Fruit fly (Drosophila melanogaster): ENCODE measurements around the gene CG33282.

CG33282 gene

DNA sequence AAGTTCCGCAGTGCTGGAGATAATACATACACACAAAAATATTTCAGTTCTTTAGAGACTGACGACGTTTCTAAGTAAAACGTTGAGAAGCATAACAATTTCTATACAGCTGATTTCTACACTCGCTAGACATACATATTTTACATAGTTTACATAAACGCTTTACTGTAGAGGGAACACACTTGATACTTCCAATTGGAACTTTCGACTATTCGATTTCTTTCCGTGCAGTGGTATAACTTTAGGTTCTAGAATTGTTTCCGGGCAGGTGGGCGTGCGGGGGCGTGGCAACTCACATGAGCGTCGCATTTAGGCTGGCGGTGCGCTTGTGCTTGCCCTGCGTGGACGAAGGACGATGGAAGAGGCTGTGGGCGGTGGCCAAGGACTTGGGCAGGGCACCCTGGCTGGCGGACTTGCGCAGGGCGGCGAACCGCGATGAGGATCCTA is 44.8 kb downstream of the CG33282 start (continued):
- TF ChIP-seq acj6 (GFP tag; optimal IDR thresholded peaks at IDR 0.05) = peak; percentile 11
- TF ChIP-seq lz (GFP tag; optimal IDR thresholded peaks at IDR 0.05) = no peak
- TF ChIP-seq CG11762 (GFP tag; optimal IDR thresholded peaks at IDR 0.05; ENCODE audit: insufficient read depth) = no peak
- no peak for TF ChIP-seq Sox14 (GFP tag; optimal IDR thresholded peaks at IDR 0.05)
- TF ChIP-seq Lpt (GFP tag; optimal IDR thresholded peaks at IDR 0.05) = no peak
- TF ChIP-seq CG34406 (GFP tag; optimal IDR thresholded peaks at IDR 0.05) = no peak
- peak; percentile 15 for TF ChIP-seq cyc (GFP tag; optimal IDR thresholded peaks at IDR 0.05)
- TF ChIP-seq CG6276 (GFP tag; optimal IDR thresholded peaks at IDR 0.05) = peak; percentile 41
- TF ChIP-seq Eip78C (GFP tag) = peak; percentile 73
- TF ChIP-seq ss (GFP tag; optimal IDR thresholded peaks at IDR 0.05) = no peak
- peak; percentile 25 for TF ChIP-seq Eip75B (GFP tag; optimal IDR thresholded peaks at IDR 0.05)
- TF ChIP-seq CG6854 (GFP tag; optimal IDR thresholded peaks at IDR 0.05) = no peak
- no peak for TF ChIP-seq CG3032 (tag; optimal IDR thresholded peaks at IDR 0.05)
- no peak for TF ChIP-seq fd59A (GFP tag; optimal IDR thresholded peaks at IDR 0.05)
- TF ChIP-seq CG10669 (GFP tag; optimal IDR thresholded peaks at IDR 0.05) = no peak
- no peak for TF ChIP-seq CG8319 (GFP tag; optimal IDR thresholded peaks at IDR 0.05)
- TF ChIP-seq CG7368 (GFP tag; optimal IDR thresholded peaks at IDR 0.05) = no peak
- no peak for TF ChIP-seq dsx (GFP tag; optimal IDR thresholded peaks at IDR 0.05; ENCODE audit: poor library complexity, severe bottlenecking)
- peak; percentile 36 for TF ChIP-seq CG10631 (GFP tag; optimal IDR thresholded peaks at IDR 0.05)
- no peak for TF ChIP-seq Smox (GFP tag; optimal IDR thresholded peaks at IDR 0.05)
- peak; percentile 71 for TF ChIP-seq svp (GFP tag)
- TF ChIP-seq Eip93F (GFP tag; optimal IDR thresholded peaks at IDR 0.05) = no peak

DNA sequence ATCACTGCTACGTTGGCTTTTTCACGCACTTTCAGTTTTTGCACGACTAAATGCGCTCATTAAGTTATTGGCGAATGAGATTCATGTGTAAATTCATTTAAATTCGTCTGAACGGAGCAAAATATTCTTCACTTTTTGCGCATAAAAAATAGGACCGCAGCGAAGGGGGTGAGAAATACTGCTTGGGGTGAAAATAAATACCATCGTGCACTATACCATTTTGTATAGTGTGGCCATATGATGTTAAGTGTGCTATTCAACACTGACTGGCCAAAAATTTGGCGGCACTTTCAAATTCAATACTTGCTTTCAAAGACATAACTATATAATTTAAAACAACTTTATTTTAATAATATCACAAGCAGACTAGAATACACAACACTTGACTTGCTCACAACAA is 45.5 kb downstream of the CG33282 start, which contains the start of gene GramD1B:
TSS of gene GramD1B (minus strand) at position 131 of the 400 bp plus-strand sequence.
- TF ChIP-seq svp (GFP tag) = peak; percentile 37
- peak; percentile 27 for TF ChIP-seq CG6854 (GFP tag; optimal IDR thresholded peaks at IDR 0.05)
- TF ChIP-seq acj6 (GFP tag; optimal IDR thresholded peaks at IDR 0.05) = no peak
- no peak for TF ChIP-seq dac (GFP tag; optimal IDR thresholded peaks at IDR 0.05)
- TF ChIP-seq lz (GFP tag; optimal IDR thresholded peaks at IDR 0.05) = peak; percentile 9
- no peak for TF ChIP-seq fd85E (GFP tag; optimal IDR thresholded peaks at IDR 0.05)
- TF ChIP-seq Ets21C (GFP tag; optimal IDR thresholded peaks at IDR 0.05) = no peak
- TF ChIP-seq Met (GFP tag; optimal IDR thresholded peaks at IDR 0.05) = no peak
- no peak for TF ChIP-seq CG10631 (GFP tag; optimal IDR thresholded peaks at IDR 0.05)
- TF ChIP-seq Sox14 (GFP tag; optimal IDR thresholded peaks at IDR 0.05) = peak; percentile 40
- no peak for TF ChIP-seq Sox15 (GFP tag; optimal IDR thresholded peaks at IDR 0.05)
- no peak for TF ChIP-seq CG32006 (GFP tag; optimal IDR thresholded peaks at IDR 0.05)
- TF ChIP-seq CG1621 (tag; optimal IDR thresholded peaks at IDR 0.05) = no peak
- peak; percentile 13 for TF ChIP-seq pdm3 (GFP tag; optimal IDR thresholded peaks at IDR 0.05)
- TF ChIP-seq fd59A (GFP tag; optimal IDR thresholded peaks at IDR 0.05) = no peak
- no peak for TF ChIP-seq eg (GFP tag; IDR thresholded peaks at IDR 0.05)
- no peak for TF ChIP-seq CG4318 (GFP tag; optimal IDR thresholded peaks at IDR 0.05)
- TF ChIP-seq CG3919 (GFP tag; optimal IDR thresholded peaks at IDR 0.05) = no peak
- no peak for TF ChIP-seq vri (GFP tag; optimal IDR thresholded peaks at IDR 0.05)
- peak; percentile 14; the same call in 1 of the 2 replicates for TF ChIP-seq CG15336 (GFP tag; IDR thresholded peaks at IDR 0.05)
- no peak for TF ChIP-seq spab (GFP tag; optimal IDR thresholded peaks at IDR 0.05)
- TF ChIP-seq CG11294 (GFP tag; IDR thresholded peaks at IDR 0.05) = no peak
- no peak for TF ChIP-seq Sox102F (GFP tag; optimal IDR thresholded peaks at IDR 0.05)
- no peak for TF ChIP-seq Gug (GFP tag; IDR thresholded peaks at IDR 0.05)
- TF ChIP-seq CG11902 (GFP tag; optimal IDR thresholded peaks at IDR 0.05) = no peak
- peak; percentile 10 for TF ChIP-seq cyc (GFP tag; optimal IDR thresholded peaks at IDR 0.05)
- TF ChIP-seq Smox (GFP tag; optimal IDR thresholded peaks at IDR 0.05) = no peak
- TF ChIP-seq CG3032 (tag; optimal IDR thresholded peaks at IDR 0.05) = no peak
- TF ChIP-seq CG7368 (GFP tag; optimal IDR thresholded peaks at IDR 0.05) = no peak
- peak; percentile 63 for TF ChIP-seq Eip78C (GFP tag)
- peak; percentile 6 for TF ChIP-seq fkh (GFP tag; optimal IDR thresholded peaks at IDR 0.05)
- no peak for TF ChIP-seq CG31627 (GFP tag; optimal IDR thresholded peaks at IDR 0.05)
- no peak for TF ChIP-seq CG8632 (GFP tag; optimal IDR thresholded peaks at IDR 0.05)
- peak; percentile 26 for TF ChIP-seq esn (GFP tag; optimal IDR thresholded peaks at IDR 0.05)
- TF ChIP-seq CG9139 (GFP tag; optimal IDR thresholded peaks at IDR 0.05) = no peak
- no peak for TF ChIP-seq Eip75B (GFP tag; optimal IDR thresholded peaks at IDR 0.05)
- peak; percentile 11 for TF ChIP-seq Eip93F (GFP tag; optimal IDR thresholded peaks at IDR 0.05)
- TF ChIP-seq CG6808 (GFP tag; optimal IDR thresholded peaks at IDR 0.05) = no peak
